Worm (Caenorhabditis elegans): Measurements from ENCODE around the gene ldp-1.

- TF ChIP-seq him-1 (tag; optimal IDR thresholded peaks at IDR 0.05): no peak
- no peak for TF ChIP-seq attf-6 (GFP tag; IDR thresholded peaks at IDR 0.05)
- TF ChIP-seq nhr-90 (tag; optimal IDR thresholded peaks at IDR 0.05): no peak
- no peak for TF ChIP-seq F23B12.7 (tag; optimal IDR thresholded peaks at IDR 0.05; ENCODE audit: insufficient read depth)
- no peak for TF ChIP-seq ztf-22 (GFP tag; optimal IDR thresholded peaks at IDR 0.05)
- TF ChIP-seq nhr-179 (tag; optimal IDR thresholded peaks at IDR 0.05): no peak
- no peak for TF ChIP-seq xnd-1 (tag; optimal IDR thresholded peaks at IDR 0.05)
- no peak for TF ChIP-seq zim-3 (tag; optimal IDR thresholded peaks at IDR 0.05)
- no peak for TF ChIP-seq T07F8.4 (tag; optimal IDR thresholded peaks at IDR 0.05)
- TF ChIP-seq tbp1 (GFP tag; optimal IDR thresholded peaks at IDR 0.05): no peak
- TF ChIP-seq tlf-1 (GFP tag; optimal IDR thresholded peaks at IDR 0.05): no peak
- TF ChIP-seq unc-62 (GFP tag; optimal IDR thresholded peaks at IDR 0.05): no peak
- no peak for TF ChIP-seq ccch-3 (GFP tag; optimal IDR thresholded peaks at IDR 0.05)
- TF ChIP-seq ama-1 (optimal IDR thresholded peaks at IDR 0.05): no peak
- TF ChIP-seq ama-1 (GFP tag; optimal IDR thresholded peaks at IDR 0.05): no peak
Observed at ce11 chrV:2095204-2095603, 32.1 kb upstream of the ldp-1 start, which contains the start of gene F36F12.2.

Measured in whole organism, young adult.